Worm (Caenorhabditis elegans): ENCODE data around the gene srz-78.

srz-78 gene

DNA sequence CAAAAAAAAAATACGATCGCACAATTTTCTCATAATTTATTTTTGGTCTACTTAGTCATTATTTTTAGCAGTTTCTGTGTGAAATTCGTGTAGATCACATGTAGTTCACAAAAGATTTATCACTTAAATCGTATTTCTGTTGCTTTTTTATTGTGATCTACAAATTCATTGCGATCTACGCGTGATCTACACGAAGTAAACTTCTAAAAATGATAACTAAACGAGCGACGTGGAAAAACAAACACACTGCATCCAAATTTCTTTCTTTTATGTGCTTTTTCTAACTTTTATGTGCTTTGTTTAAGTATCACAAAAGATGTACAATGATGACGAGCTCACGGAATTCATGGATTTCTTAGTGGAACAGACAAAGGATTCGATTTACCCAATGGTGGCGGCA lies 48.3 kb downstream of the srz-78 start, which contains the start of gene B0212.3:
Gene B0212.3, plus strand, starts transcription at position 301 of the 400 bp plus-strand sequence.
- TF ChIP-seq unc-86 (tag; optimal IDR thresholded peaks at IDR 0.05) (no peak), lin-11 (tag; optimal IDR thresholded peaks at IDR 0.05) (no peak), ceh-14 (tag; optimal IDR thresholded peaks at IDR 0.05) (no peak), madf-2 (tag; optimal IDR thresholded peaks at IDR 0.05) (no peak), zip-5 (tag; optimal IDR thresholded peaks at IDR 0.05) (no peak), unc-42 (tag; optimal IDR thresholded peaks at IDR 0.05) (no peak), ceh-31 (tag; optimal IDR thresholded peaks at IDR 0.05) (no peak), ceh-34 (tag; optimal IDR thresholded peaks at IDR 0.05) (no peak), sox-2 (GFP tag; IDR thresholded peaks at IDR 0.05) (no peak), hlh-13 (GFP tag; optimal IDR thresholded peaks at IDR 0.05) (no peak), C08G9.2 (tag; optimal IDR thresholded peaks at IDR 0.05) (no peak), gmeb-2 (tag; optimal IDR thresholded peaks at IDR 0.05) (no peak)

All from whole organism, late embryonic.